Fruit fly (Drosophila melanogaster) whole organism, prepupa: ENCODE results near the gene Rpn12.
"Not testable (repeated sequence)": the region's sequence is repeated elsewhere in the genome, so short reads cannot be mapped to it uniquely, and the experiment has no call there.

Source experiments
- CG11294 ChIP-seq: fragments of 200-800 bp; sonication (Bioruptor generic); IDR thresholded peaks from 2 replicates; pipeline ENCODE4 v1.3.6; 2022; ENCODE audit warnings: missing biosample characterization, missing genetic modification characterization
- CG11902 ChIP-seq: fragments of 200-800 bp; sonication (Bioruptor generic); optimal IDR thresholded peaks from 3 replicates; lab custom pipeline; 2016; ENCODE audit warnings: missing biosample characterization, missing genetic modification characterization
- CG15336 ChIP-seq: fragments of 200-800 bp; sonication (Bioruptor generic); IDR thresholded peaks from 2 replicates; pipeline ENCODE4 v1.3.6; 2022; ENCODE audit warnings: missing biosample characterization, missing genetic modification characterization
- CG1621 ChIP-seq: fragments of 200-800 bp; sonication (Bioruptor generic); optimal IDR thresholded peaks from 3 replicates; lab custom pipeline; 2018; ENCODE audit warnings: missing biosample characterization, mild to moderate bottlenecking, missing genetic modification characterization
- CG3032 ChIP-seq: fragments of 200-800 bp; optimal IDR thresholded peaks from 2 replicates; lab custom pipeline; 2019; ENCODE audit warnings: missing biosample characterization, mild to moderate bottlenecking, missing genetic modification characterization, moderate library complexity
- CG31627 ChIP-seq: fragments of 200-800 bp; sonication (Bioruptor generic); optimal IDR thresholded peaks from 3 replicates; lab custom pipeline; 2016; ENCODE audit warnings: missing biosample characterization, missing genetic modification characterization
- CG32006 ChIP-seq: fragments of 200-800 bp; sonication (Bioruptor generic); optimal IDR thresholded peaks from 3 replicates; lab custom pipeline; 2017; ENCODE audit warnings: missing biosample characterization, mild to moderate bottlenecking, missing genetic modification characterization
- CG6276 ChIP-seq: fragments of 200-800 bp; sonication (Bioruptor generic); optimal IDR thresholded peaks from 2 replicates; lab custom pipeline; 2017; ENCODE audit warnings: missing biosample characterization, mild to moderate bottlenecking, missing genetic modification characterization
- CG6792 ChIP-seq: fragments of 200-800 bp; sonication (Bioruptor generic); optimal IDR thresholded peaks from 3 replicates; lab custom pipeline; 2016; ENCODE audit warnings: missing biosample characterization, missing genetic modification characterization
- CG8119 ChIP-seq: fragments of 200-800 bp; sonication (Bioruptor generic); IDR thresholded peaks from 3 replicates; pipeline ENCODE4 v1.3.6; 2022; ENCODE audit warnings: missing biosample characterization, missing genetic modification characterization
- CG8319 ChIP-seq: fragments of 200-800 bp; sonication (Bioruptor generic); optimal IDR thresholded peaks from 3 replicates; lab custom pipeline; 2016; ENCODE audit warnings: missing biosample characterization, missing genetic modification characterization
- CG8632 ChIP-seq: fragments of 200-800 bp; sonication (Bioruptor generic); optimal IDR thresholded peaks from 3 replicates; lab custom pipeline; 2016; ENCODE audit warnings: missing biosample characterization, missing genetic modification characterization
- CG9139 ChIP-seq: fragments of 200-800 bp; sonication (Bioruptor generic); optimal IDR thresholded peaks from 3 replicates; lab custom pipeline; 2017; ENCODE audit warnings: missing biosample characterization, mild to moderate bottlenecking, missing genetic modification characterization
- Eip78C ChIP-seq: fragments of 200-800 bp; sonication (Bioruptor generic); peaks from one replicate; lab custom pipeline; 2016; ENCODE audit warnings: missing biosample characterization, missing genetic modification characterization
- Ets96B ChIP-seq: fragments of 200-800 bp; optimal IDR thresholded peaks from 2 replicates; lab custom pipeline; 2019; ENCODE audit warnings: missing biosample characterization, mild to moderate bottlenecking, missing genetic modification characterization, moderate library complexity
- Hr38 ChIP-seq: sonication (Bioruptor generic); optimal IDR thresholded peaks from 2 replicates; lab custom pipeline; 2016; ENCODE audit warnings: missing biosample characterization, missing genetic modification characterization
- Hr39 ChIP-seq: fragments of 200-800 bp; sonication (Bioruptor generic); optimal IDR thresholded peaks from 2 replicates; lab custom pipeline; 2016; ENCODE audit warnings: missing biosample characterization, missing genetic modification characterization
- Lpt ChIP-seq: fragments of 200-800 bp; sonication (Bioruptor generic); optimal IDR thresholded peaks from 3 replicates; lab custom pipeline; 2016; ENCODE audit warnings: missing biosample characterization, missing genetic modification characterization
- Sox14 ChIP-seq: fragments of 200-800 bp; sonication (Bioruptor generic); optimal IDR thresholded peaks from 3 replicates; lab custom pipeline; 2016; ENCODE audit warnings: missing biosample characterization, missing genetic modification characterization
- cyc ChIP-seq: fragments of 200-800 bp; sonication (Bioruptor generic); optimal IDR thresholded peaks from 3 replicates; lab custom pipeline; 2016; ENCODE audit warnings: missing biosample characterization, missing genetic modification characterization
- dac ChIP-seq: fragments of 200-800 bp; sonication (Bioruptor generic); optimal IDR thresholded peaks from 2 replicates; lab custom pipeline; 2017; ENCODE audit warnings: missing biosample characterization, mild to moderate bottlenecking, missing genetic modification characterization
- dsx ChIP-seq: fragments of 200-800 bp; optimal IDR thresholded peaks from 3 replicates; lab custom pipeline; 2019; ENCODE audit warnings: missing biosample characterization, mild to moderate bottlenecking, missing genetic modification characterization, moderate library complexity; ENCODE audit not compliant: poor library complexity, severe bottlenecking
- esn ChIP-seq: fragments of 200-800 bp; sonication (Bioruptor generic); optimal IDR thresholded peaks from 2 replicates; lab custom pipeline; 2016; ENCODE audit warnings: missing biosample characterization, mild to moderate bottlenecking, missing genetic modification characterization, moderate library complexity
- fd59A ChIP-seq: fragments of 200-800 bp; sonication (Bioruptor generic); optimal IDR thresholded peaks from 2 replicates; lab custom pipeline; 2017; ENCODE audit warnings: missing biosample characterization, mild to moderate bottlenecking, missing genetic modification characterization, missing genetic modification reagents
- fd85E ChIP-seq: fragments of 200-800 bp; sonication (Bioruptor generic); optimal IDR thresholded peaks from 3 replicates; lab custom pipeline; 2016; ENCODE audit warnings: missing biosample characterization, missing genetic modification characterization
- fkh ChIP-seq: fragments of 200-800 bp; sonication (Bioruptor generic); optimal IDR thresholded peaks from 3 replicates; lab custom pipeline; 2017; ENCODE audit warnings: missing biosample characterization, mild to moderate bottlenecking, missing genetic modification characterization, moderate library complexity
- lz ChIP-seq: fragments of 200-800 bp; sonication (Bioruptor generic); optimal IDR thresholded peaks from 3 replicates; lab custom pipeline; 2016; ENCODE audit warnings: missing biosample characterization, missing genetic modification characterization
- salr ChIP-seq, 2 experiments: fragments of 200-800 bp; sonication (Bioruptor generic); optimal IDR thresholded peaks; 3 replicates each; lab custom pipeline; 2016 to 2018; ENCODE audit warnings: missing biosample characterization in 2 of 2, missing genetic modification characterization in 2 of 2, mild to moderate bottlenecking in 1 of 2
- spab ChIP-seq: fragments of 200-800 bp; sonication (Bioruptor generic); optimal IDR thresholded peaks from 2 replicates; lab custom pipeline; 2017; ENCODE audit warnings: missing biosample characterization, mild to moderate bottlenecking, missing genetic modification characterization, missing genetic modification reagents
- ss ChIP-seq, 2 experiments: fragments of 200-800 bp; sonication (Bioruptor generic); optimal IDR thresholded peaks; 2 replicates in 1 of 2; 3 replicates in 1 of 2; lab custom pipeline; 2017 to 2018; ENCODE audit warnings: mild to moderate bottlenecking in 2 of 2, missing biosample characterization in 2 of 2, missing genetic modification characterization in 2 of 2, moderate library complexity in 1 of 2
- topi ChIP-seq: fragments of 200-800 bp; sonication (Bioruptor generic); optimal IDR thresholded peaks from 3 replicates; lab custom pipeline; 2016; ENCODE audit warnings: missing biosample characterization, missing genetic modification characterization
- vri ChIP-seq: fragments of 200-800 bp; sonication (Bioruptor generic); optimal IDR thresholded peaks from 3 replicates; lab custom pipeline; 2016; ENCODE audit warnings: missing biosample characterization, mild to moderate bottlenecking, missing genetic modification characterization

Gene Rpn12

DNA sequence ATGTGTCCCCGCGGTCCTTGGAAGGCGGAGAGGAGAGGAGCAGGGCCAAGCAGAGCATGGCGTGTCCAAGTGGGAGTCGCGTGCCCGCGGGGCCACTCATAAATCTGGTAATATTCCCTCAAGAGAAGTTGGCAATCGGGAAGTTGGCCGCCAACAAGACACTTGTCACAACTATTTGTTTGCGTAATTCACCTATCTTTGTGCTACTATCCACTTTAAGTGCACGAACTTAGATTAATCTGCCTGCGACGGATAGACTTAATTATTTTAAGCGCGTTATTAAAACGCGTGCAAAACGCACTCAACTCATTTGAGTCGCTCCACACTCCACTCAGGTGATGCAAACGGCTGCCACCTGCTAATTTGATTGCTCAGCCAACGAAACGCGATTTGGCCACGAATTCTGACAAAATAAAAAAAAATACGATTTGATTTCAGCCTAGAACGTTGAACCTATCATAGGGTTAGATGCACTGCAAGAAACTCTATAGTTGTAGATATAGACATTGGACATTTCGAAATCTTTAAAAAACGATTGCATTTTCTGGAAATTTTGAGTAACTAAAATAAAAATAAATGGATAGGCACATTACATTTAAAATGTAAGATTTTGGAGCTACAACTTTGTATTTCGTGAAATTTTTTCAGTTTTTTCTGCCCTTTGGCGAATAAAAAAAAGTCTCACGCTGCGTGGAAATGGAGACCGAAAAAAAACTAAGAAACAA lies 11.7 kb upstream of the Rpn12 start:
- TF ChIP-seq Eip78C (GFP tag; lab: Kevin White, UChicago), result peak; percentile 35
- no peak for TF ChIP-seq fd59A (GFP tag; lab: Kevin White, UChicago)
- TF ChIP-seq CG31627, result no peak
- TF ChIP-seq fkh (GFP tag; lab: Kevin White, UChicago), result no peak
- peak; percentile 40; the same call in 1 of the 3 replicates for TF ChIP-seq CG8119 (GFP tag; lab: Robert Waterston, UW)
- TF ChIP-seq CG15336 (GFP tag; lab: Robert Waterston, UW), result 0 out of 2 replicates have a peak, but pooled peaks have one; percentile 22
- TF ChIP-seq Lpt (GFP tag; lab: Kevin White, UChicago), result no peak
- no peak for TF ChIP-seq spab (GFP tag; lab: Kevin White, UChicago)
- no peak for TF ChIP-seq topi (GFP tag; lab: Kevin White, UChicago)
- TF ChIP-seq dsx (GFP tag; lab: Kevin White, UChicago), result no peak
- no peak for TF ChIP-seq Hr39 (GFP tag; lab: Kevin White, UChicago)
- TF ChIP-seq, all 60 proteins: peak for 3

DNA sequence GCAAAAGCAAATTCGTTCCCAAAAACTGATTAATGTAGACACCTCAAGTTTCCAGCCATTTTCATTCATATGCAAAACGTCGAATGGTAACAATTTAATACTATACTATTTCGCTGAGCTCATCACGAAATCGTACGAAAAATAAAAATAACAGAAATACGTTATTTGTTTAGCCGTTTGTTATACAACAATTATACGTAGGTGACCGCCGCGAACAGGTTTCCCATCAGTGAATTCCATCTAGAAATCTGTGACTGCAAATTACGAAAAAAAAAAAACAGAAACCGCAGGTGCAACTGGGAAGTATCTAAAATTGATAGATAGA lies 11.1 kb upstream of the Rpn12 start:
- TF ChIP-seq Hr38 (GFP tag; lab: Kevin White, UChicago) (no peak), fd59A (GFP tag; lab: Kevin White, UChicago) (no peak), Eip78C (GFP tag; lab: Kevin White, UChicago) (no peak), CG8119 (GFP tag; lab: Robert Waterston, UW) (no peak), CG6792 (no peak), CG3032 (tag; lab: Kevin White, UChicago) (no peak), dac (GFP tag; lab: Kevin White, UChicago) (no peak), CG6276 (no peak), CG8632 (GFP tag; lab: Kevin White, UChicago) (no peak), Ets96B (no peak), vri (GFP tag; lab: Kevin White, UChicago) (no peak), Sox14 (no peak)

dm6 chr3L:16572208-16572607 lies 10.6 kb upstream of the Rpn12 start:
- TF ChIP-seq vri (GFP tag; lab: Kevin White, UChicago), result peak; percentile 37
- no peak for TF ChIP-seq CG32006 (GFP tag; lab: Kevin White, UChicago)
- TF ChIP-seq fkh (GFP tag; lab: Kevin White, UChicago), result peak; percentile 54
- TF ChIP-seq topi (GFP tag; lab: Kevin White, UChicago), result no peak
- no peak for TF ChIP-seq CG6276

- not testable (repeated sequence) for TF ChIP-seq CG9139, CG11902, CG8319 (GFP tag; lab: Kevin White, UChicago)
These were observed 9.6 kb upstream of the Rpn12 start, which contains the start of gene Mipp1 for dm6 chr3L:16573234-16573633. Mipp1 (minus strand) TSS chr3L:16573334.

DNA sequence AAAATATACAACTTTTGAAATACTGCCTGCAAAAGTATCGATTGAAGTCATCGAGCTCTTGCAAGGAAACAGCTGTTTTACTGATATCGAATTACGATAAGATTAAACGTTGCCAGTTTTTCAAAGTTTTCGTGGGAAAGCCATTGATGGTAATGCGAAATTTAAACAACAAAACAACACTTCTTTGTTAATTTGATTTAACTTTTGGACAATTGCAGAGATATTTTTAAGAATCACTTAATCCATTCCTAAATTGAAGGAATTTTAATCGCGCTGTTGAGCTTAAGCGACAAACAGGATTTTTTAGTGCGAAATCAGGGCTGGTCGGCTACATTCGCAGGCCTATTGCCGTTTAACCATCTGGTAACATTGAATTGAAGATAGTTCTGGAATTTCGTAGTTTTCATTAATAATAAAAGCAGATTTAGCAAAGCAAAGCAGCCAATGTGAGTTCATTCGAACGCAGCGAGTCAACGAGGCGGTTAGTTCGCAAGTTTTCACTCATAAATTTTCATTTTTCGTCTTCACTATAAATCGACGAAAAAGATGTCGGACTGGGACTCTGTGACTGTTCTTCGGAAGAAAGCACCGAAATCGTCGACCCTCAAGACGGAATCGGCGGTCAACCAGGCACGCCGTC lies 8.4 kb upstream of the Rpn12 start, which contains the start of gene mbf1:
TSS of gene mbf1 (plus strand) at position 130 of the 640 bp plus-strand sequence.
- TF ChIP-seq ss (GFP tag; optimal IDR thresholded peaks at IDR 0.05; lab: Kevin White, UChicago) (peak in 1 of 2 experiments; percentile 0), CG1621 (no peak), CG11294 (GFP tag; lab: Robert Waterston, UW) (no peak), Eip78C (GFP tag; lab: Kevin White, UChicago) (peak; percentile 76), Lpt (GFP tag; lab: Kevin White, UChicago) (no peak), fd85E (GFP tag; lab: Kevin White, UChicago) (no peak), topi (GFP tag; lab: Kevin White, UChicago) (no peak), lz (peak; percentile 16), CG3032 (tag; lab: Kevin White, UChicago) (peak; percentile 29), esn (peak; percentile 20), dsx (GFP tag; lab: Kevin White, UChicago) (peak; percentile 7), Sox14 (peak; percentile 22), CG6792 (no peak), Hr38 (GFP tag; lab: Kevin White, UChicago) (no peak), salr (GFP tag; optimal IDR thresholded peaks at IDR 0.05; lab: Kevin White, UChicago) (no peak), CG9139 (GFP tag; lab: Kevin White, UChicago) (no peak), CG32006 (GFP tag; lab: Kevin White, UChicago) (no peak), cyc (GFP tag; lab: Kevin White, UChicago) (no peak)
- TF ChIP-seq, all 60 proteins: peak for 7
